Worm (Caenorhabditis elegans): ENCODE results near the gene M04D8.7.

ce11 chrIII:10030549-10030948 lies 6.7 kb upstream of the M04D8.7 start, which contains the start of gene M04D8.4:
- TF ChIP-seq unc-39 (tag; optimal IDR thresholded peaks at IDR 0.05) = no peak
- no peak for TF ChIP-seq nhr-10 (tag; optimal IDR thresholded peaks at IDR 0.05)
- no peak for TF ChIP-seq mdl-1 (tag; optimal IDR thresholded peaks at IDR 0.05)
- no peak for TF ChIP-seq lin-11 (tag; optimal IDR thresholded peaks at IDR 0.05)
